Worm (Caenorhabditis elegans) whole organism, early embryonic: Measurements from ENCODE around the gene C26B9.5.

Experiments used
- B0310.2 ChIP-seq: sonication (generic microtip); optimal IDR thresholded peaks from 2 replicates; lab custom pipeline; 2016; ENCODE audit warnings: mild to moderate bottlenecking, missing genetic modification characterization, missing compliant biosample characterization
- ama-1 ChIP-seq: fragments of 150-350 bp; optimal IDR thresholded peaks from 2 replicates; lab custom pipeline; 2014
- ceh-13 ChIP-seq: fragments of 200-800 bp; sonication (Bioruptor generic); optimal IDR thresholded peaks from 2 replicates; lab custom pipeline; 2018; ENCODE audit warnings: mild to moderate bottlenecking, missing genetic modification characterization, missing compliant biosample characterization

- TF ChIP-seq ama-1 (no peak), ceh-13 (GFP tag; lab: Kevin White, UChicago) (no peak), B0310.2 (tag; lab: Kevin White, UChicago) (no peak)
These were observed 43.4 kb downstream of the C26B9.5 start, which contains the start of gene F35C8.8 for ce11 chrX:5372638-5373037.
